Fruit fly (Drosophila melanogaster) whole organism, pupa: ENCODE results near the gene Ac76E.

ENCODE experiments used
- CG10348 ChIP-seq: fragments of 200-800 bp; sonication (Bioruptor generic); IDR thresholded peaks from 2 replicates; pipeline ENCODE4 v1.3.6; 2022; ENCODE audit warnings: missing biosample characterization, missing genetic modification characterization
- CG12605 ChIP-seq: fragments of 200-800 bp; sonication (Bioruptor generic); IDR thresholded peaks from 2 replicates; pipeline ENCODE4 v1.3.6; 2022; ENCODE audit warnings: missing biosample characterization, missing genetic modification characterization
- CG13204 ChIP-seq: fragments of 200-800 bp; sonication (Bioruptor generic); optimal IDR thresholded peaks from 2 replicates; lab custom pipeline; 2018; ENCODE audit warnings: missing biosample characterization, mild to moderate bottlenecking, missing genetic modification characterization, moderate library complexity
- CG14655 ChIP-seq: fragments of 200-800 bp; sonication (Bioruptor generic); optimal IDR thresholded peaks from 3 replicates; lab custom pipeline; 2017; ENCODE audit warnings: mild to moderate bottlenecking, missing biosample characterization, missing genetic modification reagents, missing genetic modification characterization
- CG15710 ChIP-seq: fragments of 200-800 bp; sonication (Bioruptor generic); optimal IDR thresholded peaks from 2 replicates; lab custom pipeline; 2018; ENCODE audit warnings: missing biosample characterization, mild to moderate bottlenecking, missing genetic modification characterization, moderate library complexity
- CG17806 ChIP-seq: fragments of 200-800 bp; sonication (Bioruptor generic); optimal IDR thresholded peaks from 2 replicates; lab custom pipeline; 2018; ENCODE audit warnings: missing biosample characterization, mild to moderate bottlenecking, missing genetic modification characterization, moderate library complexity
- CG32121 ChIP-seq: fragments of 200-800 bp; sonication (Bioruptor generic); IDR thresholded peaks from 2 replicates; pipeline ENCODE4 v1.3.6; 2022; ENCODE audit warnings: missing biosample characterization, missing genetic modification characterization
- CG34367 ChIP-seq: fragments of 200-800 bp; sonication (Bioruptor generic); optimal IDR thresholded peaks from 2 replicates; lab custom pipeline; 2018; ENCODE audit warnings: missing biosample characterization, mild to moderate bottlenecking, missing genetic modification characterization
- CG4496 ChIP-seq: fragments of 200-800 bp; sonication (Bioruptor generic); IDR thresholded peaks from 3 replicates; pipeline ENCODE4 v1.3.6; 2022; ENCODE audit warnings: missing biosample characterization, missing genetic modification characterization
- CG8159 ChIP-seq: fragments of 200-800 bp; sonication (Bioruptor generic); optimal IDR thresholded peaks from 3 replicates; lab custom pipeline; 2018; ENCODE audit warnings: missing biosample characterization, mild to moderate bottlenecking, missing genetic modification characterization, moderate library complexity
- CG8301 ChIP-seq: fragments of 200-800 bp; sonication (Bioruptor generic); optimal IDR thresholded peaks from 2 replicates; lab custom pipeline; 2018; ENCODE audit warnings: missing biosample characterization, mild to moderate bottlenecking, missing genetic modification characterization
- CG9948 ChIP-seq: fragments of 200-800 bp; sonication (Bioruptor generic); optimal IDR thresholded peaks from 2 replicates; lab custom pipeline; 2018; ENCODE audit warnings: missing biosample characterization, mild to moderate bottlenecking, missing genetic modification characterization, moderate library complexity
- D1 ChIP-seq: fragments of 200-800 bp; sonication (Bioruptor generic); optimal IDR thresholded peaks from 2 replicates; lab custom pipeline; 2018; ENCODE audit warnings: missing biosample characterization, mild to moderate bottlenecking, missing genetic modification characterization, moderate library complexity
- EcR ChIP-seq: fragments of 200-800 bp; sonication (Bioruptor generic); optimal IDR thresholded peaks from 3 replicates; lab custom pipeline; 2019; ENCODE audit warnings: missing biosample characterization, missing genetic modification characterization, mild to moderate bottlenecking, moderate library complexity, missing genetic modification reagents
- Ets98B ChIP-seq: fragments of 200-800 bp; sonication (Bioruptor generic); IDR thresholded peaks from 2 replicates; pipeline ENCODE4 v1.3.6; 2022; ENCODE audit warnings: missing biosample characterization, missing genetic modification characterization
- Pif1A ChIP-seq: fragments of 200-800 bp; sonication (Bioruptor generic); optimal IDR thresholded peaks from 3 replicates; lab custom pipeline; 2016; ENCODE audit warnings: missing biosample characterization, missing genetic modification characterization
- Pif1B ChIP-seq: fragments of 200-800 bp; sonication (Bioruptor generic); optimal IDR thresholded peaks from 3 replicates; lab custom pipeline; 2016; ENCODE audit warnings: missing biosample characterization, missing genetic modification characterization
- Snoo ChIP-seq: fragments of 200-800 bp; sonication (Bioruptor generic); optimal IDR thresholded peaks from 3 replicates; lab custom pipeline; 2017; ENCODE audit warnings: missing biosample characterization, mild to moderate bottlenecking, missing genetic modification characterization, inconsistent platforms
- fd96Ca ChIP-seq: fragments of 200-800 bp; sonication (Bioruptor generic); IDR thresholded peaks from 3 replicates; pipeline ENCODE4 v1.3.6; 2022; ENCODE audit warnings: missing biosample characterization, missing genetic modification characterization
- gl ChIP-seq: fragments of 200-800 bp; sonication (Bioruptor generic); optimal IDR thresholded peaks from 2 replicates; lab custom pipeline; 2018; ENCODE audit warnings: missing biosample characterization, mild to moderate bottlenecking, missing genetic modification characterization
- rn ChIP-seq: fragments of 200-800 bp; sonication (Bioruptor generic); IDR thresholded peaks from 2 replicates; pipeline ENCODE4 v1.3.6; 2022; ENCODE audit warnings: missing biosample characterization, missing genetic modification characterization

Ac76E gene

dm6 chr3L:19991120-19991519 lies 52.0 kb downstream of the Ac76E start, which contains the start of gene fln:
TSS of gene fln (minus strand) at chr3L:19991220.
- TF ChIP-seq Snoo (no peak), CG4496 (GFP tag; lab: Robert Waterston, UW) (no peak)

dm6 chr3L:19991714-19992231 lies 52.7 kb downstream of the Ac76E start, which contains the start of the genes CG7646 and Nca:
TSS of gene CG7646 (plus strand) at chr3L:19991887.
TSS of gene Nca (plus strand) at chr3L:19991887.
- TF ChIP-seq Snoo (no peak), D1 (tag; lab: Kevin White, UChicago) (peak; percentile 69), CG34367 (tag; lab: Kevin White, UChicago) (no peak), CG9948 (tag; lab: Kevin White, UChicago) (no peak), CG32121 (GFP tag; lab: Robert Waterston, UW) (no peak), rn (GFP tag; lab: Robert Waterston, UW) (no peak), CG8159 (tag; lab: Kevin White, UChicago) (no peak), CG8301 (tag; lab: Kevin White, UChicago) (no peak)

- TF ChIP-seq CG17806 (tag; lab: Kevin White, UChicago) (no peak), CG14655 (GFP tag; lab: Kevin White, UChicago) (no peak), rn (GFP tag; lab: Robert Waterston, UW) (no peak), Pif1B (GFP tag; lab: Kevin White, UChicago) (no peak), CG12605 (GFP tag; lab: Robert Waterston, UW) (no peak), Pif1A (GFP tag; lab: Kevin White, UChicago) (no peak), EcR (GFP tag; lab: Kevin White, UChicago) (no peak), Snoo (no peak), CG8301 (tag; lab: Kevin White, UChicago) (no peak), CG32121 (GFP tag; lab: Robert Waterston, UW) (no peak), CG10348 (GFP tag; lab: Robert Waterston, UW) (no peak), CG4496 (GFP tag; lab: Robert Waterston, UW) (no peak), D1 (tag; lab: Kevin White, UChicago) (no peak), CG34367 (tag; lab: Kevin White, UChicago) (no peak), gl (tag; lab: Kevin White, UChicago) (no peak), fd96Ca (no peak)
- TF ChIP-seq, all 21 proteins: peak for 0
Observed at dm6 chr3L:19994015-19994414, 54.9 kb downstream of the Ac76E start.

dm6 chr3L:20000081-20000736 lies 61.1 kb downstream of the Ac76E start, which contains the start of the genes Tom20 and Gabat:
TSS of gene Tom20 (plus strand) at chr3L:20000644.
TSS of gene Gabat (minus strand) at chr3L:20000686.
- no peak for TF ChIP-seq CG10348 (GFP tag; lab: Robert Waterston, UW)
- TF ChIP-seq CG13204 (GFP tag; lab: Kevin White, UChicago) = no peak
- no peak for TF ChIP-seq Pif1B (GFP tag; lab: Kevin White, UChicago)
- TF ChIP-seq CG15710 (tag; lab: Kevin White, UChicago) = no peak
- no peak for TF ChIP-seq rn (GFP tag; lab: Robert Waterston, UW)
- TF ChIP-seq CG17806 (tag; lab: Kevin White, UChicago) = no peak

dm6 chr3L:20000878-20001640 lies 62.0 kb downstream of the Ac76E start:
- TF ChIP-seq CG15710 (tag; lab: Kevin White, UChicago) = no peak
- TF ChIP-seq rn (GFP tag; lab: Robert Waterston, UW) = no peak
- no peak for TF ChIP-seq CG8159 (tag; lab: Kevin White, UChicago)
- TF ChIP-seq Snoo = no peak
- TF ChIP-seq gl (tag; lab: Kevin White, UChicago) = no peak
- TF ChIP-seq CG17806 (tag; lab: Kevin White, UChicago) = no peak
- TF ChIP-seq Ets98B = no peak
- no peak for TF ChIP-seq Pif1B (GFP tag; lab: Kevin White, UChicago)
- TF ChIP-seq D1 (tag; lab: Kevin White, UChicago) = no peak
- TF ChIP-seq CG34367 (tag; lab: Kevin White, UChicago) = no peak
- no peak for TF ChIP-seq CG32121 (GFP tag; lab: Robert Waterston, UW)
- TF ChIP-seq CG9948 (tag; lab: Kevin White, UChicago) = no peak
- no peak for TF ChIP-seq CG8301 (tag; lab: Kevin White, UChicago)
- no peak for TF ChIP-seq CG13204 (GFP tag; lab: Kevin White, UChicago)
- no peak for TF ChIP-seq CG12605 (GFP tag; lab: Robert Waterston, UW)
